Fruit fly (Drosophila melanogaster): ENCODE measurements around the gene CG12104.

The CG12104 gene

dm6 chr3L:1568225-1569161 is 34.0 kb downstream of the CG12104 start, which contains the start of gene CG7879 (continued):
- no peak for TF ChIP-seq CG33557 (GFP tag; optimal IDR thresholded peaks at IDR 0.05)
- TF ChIP-seq nau (GFP tag; optimal IDR thresholded peaks at IDR 0.05): no peak
- no peak for TF ChIP-seq usp (GFP tag; optimal IDR thresholded peaks at IDR 0.05)
- TF ChIP-seq Sry-β (GFP tag; optimal IDR thresholded peaks at IDR 0.05): no peak
- no peak for TF ChIP-seq Vsx1 (GFP tag; optimal IDR thresholded peaks at IDR 0.05)
- no peak for TF ChIP-seq zf30C (GFP tag; optimal IDR thresholded peaks at IDR 0.05)
- TF ChIP-seq CG16863 (GFP tag; optimal IDR thresholded peaks at IDR 0.05): no peak
- TF ChIP-seq CG13287 (GFP tag; IDR thresholded peaks at IDR 0.05; ENCODE audit: partially characterized antibody): peak; percentile 32; the same call in 1 of the 2 replicates
- no peak for TF ChIP-seq jing (GFP tag; optimal IDR thresholded peaks at IDR 0.05)
- TF ChIP-seq kah (GFP tag; optimal IDR thresholded peaks at IDR 0.05): no peak
- no peak for TF ChIP-seq corto (GFP tag; optimal IDR thresholded peaks at IDR 0.05)
- 0 out of 3 replicates have a peak, but pooled peaks have one; percentile 17 for TF ChIP-seq Dbx (GFP tag; IDR thresholded peaks at IDR 0.05)
- TF ChIP-seq CG9817 (tag; optimal IDR thresholded peaks at IDR 0.05): peak; percentile 25
- peak; percentile 34 for TF ChIP-seq sd (tag; optimal IDR thresholded peaks at IDR 0.05)
- TF ChIP-seq CG10366 (GFP tag; IDR thresholded peaks at IDR 0.05): no peak; the same call in 1 of the 2 replicates
- no peak for TF ChIP-seq CG7745 (tag; optimal IDR thresholded peaks at IDR 0.05)
- no peak for TF ChIP-seq Dref (GFP tag; IDR thresholded peaks at IDR 0.05)
- TF ChIP-seq crol (GFP tag; IDR thresholded peaks at IDR 0.05): peak; percentile 90
- TF ChIP-seq tio (GFP tag; optimal IDR thresholded peaks at IDR 0.05): no peak
- TF ChIP-seq NC2β (GFP tag; optimal IDR thresholded peaks at IDR 0.05): no peak
- no peak for TF ChIP-seq CG5245 (GFP tag; optimal IDR thresholded peaks at IDR 0.05)
- no peak for TF ChIP-seq tap (tag; optimal IDR thresholded peaks at IDR 0.05)
- TF ChIP-seq pita (GFP tag; optimal IDR thresholded peaks at IDR 0.05): no peak
- no peak for TF ChIP-seq Atf3 (GFP tag; optimal IDR thresholded peaks at IDR 0.05)
- TF ChIP-seq btn (GFP tag; optimal IDR thresholded peaks at IDR 0.05): no peak
- TF ChIP-seq ham (GFP tag; IDR thresholded peaks at IDR 0.05): no peak
- no peak for TF ChIP-seq odd (GFP tag; optimal IDR thresholded peaks at IDR 0.05)
- TF ChIP-seq chm (GFP tag; IDR thresholded peaks at IDR 0.05): peak; percentile 62
- TF ChIP-seq CG12659 (GFP tag; optimal IDR thresholded peaks at IDR 0.05): peak; percentile 59
- peak; percentile 19 for TF ChIP-seq CG4707 (GFP tag; optimal IDR thresholded peaks at IDR 0.05)
- peak; percentile 32 for TF ChIP-seq dmrt11E (tag; optimal IDR thresholded peaks at IDR 0.05)
- TF ChIP-seq CG15269 (tag; optimal IDR thresholded peaks at IDR 0.05): no peak
- TF ChIP-seq sima (GFP tag; optimal IDR thresholded peaks at IDR 0.05): no peak
- TF ChIP-seq Fer1 (GFP tag; optimal IDR thresholded peaks at IDR 0.05): peak; percentile 47
- TF ChIP-seq ftz-f1 (GFP tag; optimal IDR thresholded peaks at IDR 0.05): no peak
- TF ChIP-seq grau (tag; optimal IDR thresholded peaks at IDR 0.05): peak; percentile 17
- peak; percentile 27; the same call in 1 of the 2 replicates for TF ChIP-seq CG9932 (GFP tag; IDR thresholded peaks at IDR 0.05)
- no peak for TF ChIP-seq CG31224 (GFP tag; IDR thresholded peaks at IDR 0.05)
- no peak for TF ChIP-seq Mad (GFP tag; optimal IDR thresholded peaks at IDR 0.05)
- no peak for TF ChIP-seq repo (GFP tag; optimal IDR thresholded peaks at IDR 0.05)
- TF ChIP-seq tup (GFP tag; optimal IDR thresholded peaks at IDR 0.05): no peak
- TF ChIP-seq Lim3 (GFP tag; IDR thresholded peaks at IDR 0.05): no peak
- TF ChIP-seq CG6765 (GFP tag; optimal IDR thresholded peaks at IDR 0.05): no peak
- TF ChIP-seq lilli (GFP tag; optimal IDR thresholded peaks at IDR 0.05): peak; percentile 25
- TF ChIP-seq CG15514 (GFP tag; optimal IDR thresholded peaks at IDR 0.05): peak; percentile 63
- no peak for TF ChIP-seq zen (tag; optimal IDR thresholded peaks at IDR 0.05)
- TF ChIP-seq CG13624 (GFP tag; optimal IDR thresholded peaks at IDR 0.05): peak; percentile 10
- no peak for TF ChIP-seq HmgZ (tag; optimal IDR thresholded peaks at IDR 0.05)
- TF ChIP-seq CG18011 (GFP tag; optimal IDR thresholded peaks at IDR 0.05): no peak
